Worm (Caenorhabditis elegans) whole organism, L1 larva: ENCODE data around the gene F56C9.10.

ENCODE experiments used
- C04F5.9 ChIP-seq: sonication (generic microtip); optimal IDR thresholded peaks from 2 replicates; lab custom pipeline; 2016; ENCODE audit warnings: missing genetic modification characterization, missing compliant biosample characterization
- C16A3.4 ChIP-seq: fragments of 150-350 bp; optimal IDR thresholded peaks from 2 replicates; lab custom pipeline; 2014; ENCODE audit warnings: missing biosample characterization, missing genetic modification characterization
- Y116A8C.19 ChIP-seq: sonication (generic microtip); optimal IDR thresholded peaks from 2 replicates; lab custom pipeline; 2016; ENCODE audit warnings: missing compliant biosample characterization, missing genetic modification characterization, borderline replicate concordance
- alr-1 ChIP-seq: fragments of 200-800 bp; sonication (Bioruptor generic); optimal IDR thresholded peaks from 2 replicates; lab custom pipeline; 2018; ENCODE audit warnings: borderline replicate concordance, mild to moderate bottlenecking, missing genetic modification characterization, missing compliant biosample characterization
- blmp-1 ChIP-seq: fragments of 150-350 bp; optimal IDR thresholded peaks from 2 replicates; lab custom pipeline; 2014; ENCODE audit warnings: missing biosample characterization, missing genetic modification characterization
- ceh-8 ChIP-seq: fragments of 200-800 bp; sonication (Bioruptor generic); optimal IDR thresholded peaks from 2 replicates; lab custom pipeline; 2018; ENCODE audit warnings: mild to moderate bottlenecking, missing genetic modification characterization, moderate library complexity, missing compliant biosample characterization
- ceh-90 ChIP-seq: sonication (generic microtip); optimal IDR thresholded peaks from 2 replicates; lab custom pipeline; 2016; ENCODE audit warnings: missing genetic modification characterization, missing compliant biosample characterization
- dpl-1 ChIP-seq, 3 experiments: fragments of 150-350 bp in 2 of 3; sonication (generic microtip) in 1 of 3; optimal IDR thresholded peaks; 2 replicates each; lab custom pipeline; 2014 to 2017; ENCODE audit warnings: missing biosample characterization in 3 of 3, missing genetic modification characterization in 3 of 3, missing genetic modification reagents in 3 of 3
- dsc-1 ChIP-seq: sonication (generic microtip); optimal IDR thresholded peaks from 2 replicates; lab custom pipeline; 2016; ENCODE audit warnings: mild to moderate bottlenecking, missing genetic modification characterization, missing compliant biosample characterization
- efl-1 ChIP-seq, 4 experiments: fragments of 150-350 bp; optimal IDR thresholded peaks in 3 of 4; peaks in 1 of 4; 1 replicate in 1 of 4; 2 replicates in 3 of 4; lab custom pipeline; 2014; ENCODE audit warnings: missing biosample characterization in 2 of 4, missing genetic modification characterization in 2 of 4, missing genetic modification reagents in 2 of 4
- egl-13 ChIP-seq: sonication (generic microtip); optimal IDR thresholded peaks from 2 replicates; lab custom pipeline; 2016; ENCODE audit warnings: missing genotype, missing genetic modification reagents, missing genetic modification characterization, missing compliant biosample characterization
- elt-3 ChIP-seq, 6 experiments: fragments of 150-350 bp in 1 of 6; sonication (generic microtip); optimal IDR thresholded peaks; 2 replicates each; lab custom pipeline; 2017 to 2018; ENCODE audit warnings: missing biosample characterization in 6 of 6, missing genetic modification characterization in 6 of 6, inconsistent platforms in 1 of 6
- ets-5 ChIP-seq: fragments of 200-800 bp; sonication (Bioruptor generic); IDR thresholded peaks from 2 replicates; pipeline ENCODE4 v1.3.6; 2022; ENCODE audit warnings: missing genetic modification characterization, missing compliant biosample characterization
- fkh-10 ChIP-seq: sonication (generic microtip); optimal IDR thresholded peaks from 2 replicates; lab custom pipeline; 2017; ENCODE audit warnings: missing biosample characterization, missing genetic modification reagents, missing genetic modification characterization
- grh-1 ChIP-seq: fragments of 200-800 bp; sonication (Bioruptor generic); IDR thresholded peaks from 2 replicates; pipeline ENCODE4 v1.3.6; 2022; ENCODE audit warnings: missing genetic modification reagents, missing genetic modification characterization, missing compliant biosample characterization
- hlh-17 ChIP-seq: fragments of 200-800 bp; sonication (Bioruptor generic); optimal IDR thresholded peaks from 2 replicates; lab custom pipeline; 2018; ENCODE audit warnings: missing genetic modification characterization, mild to moderate bottlenecking, missing compliant biosample characterization, moderate library complexity, borderline replicate concordance
- lin-14 ChIP-seq: fragments of 200-800 bp; sonication (Bioruptor generic); optimal IDR thresholded peaks from 2 replicates; lab custom pipeline; 2018; ENCODE audit warnings: mild to moderate bottlenecking, missing genetic modification characterization, moderate library complexity, missing compliant biosample characterization
- lin-15B ChIP-seq: fragments of 150-350 bp; sonication (generic microtip); optimal IDR thresholded peaks from 3 replicates; lab custom pipeline; 2014; ENCODE audit warnings: missing biosample characterization, missing genetic modification characterization
- lin-35 ChIP-seq, 2 experiments: fragments of 150-350 bp; optimal IDR thresholded peaks; 2 replicates each; lab custom pipeline; 2014; ENCODE audit warnings: missing biosample characterization in 2 of 2, missing genetic modification characterization in 2 of 2, missing genetic modification reagents in 2 of 2
- lin-39 ChIP-seq: fragments of 150-350 bp; optimal IDR thresholded peaks from 2 replicates; lab custom pipeline; 2014; ENCODE audit warnings: missing biosample characterization, missing genetic modification reagents, missing genetic modification characterization
- lir-3 ChIP-seq: sonication (generic microtip); optimal IDR thresholded peaks from 2 replicates; lab custom pipeline; 2016; ENCODE audit warnings: mild to moderate bottlenecking, missing genetic modification characterization, moderate library complexity, missing compliant biosample characterization; ENCODE audit not compliant: poor library complexity
- lsy-2 ChIP-seq, 2 experiments: fragments of 150-350 bp; optimal IDR thresholded peaks; 2 replicates each; lab custom pipeline; 2014; ENCODE audit warnings: missing biosample characterization in 2 of 2, missing genetic modification characterization in 2 of 2
- mep-1 ChIP-seq: fragments of 150-350 bp; optimal IDR thresholded peaks from 2 replicates; lab custom pipeline; 2014; ENCODE audit warnings: missing biosample characterization, missing genetic modification characterization
- nhr-12 ChIP-seq: sonication (generic microtip); optimal IDR thresholded peaks from 2 replicates; lab custom pipeline; 2017; ENCODE audit warnings: missing biosample characterization, missing genetic modification characterization
- nhr-19 ChIP-seq: fragments of 200-800 bp; sonication (Bioruptor generic); conservative IDR thresholded peaks from 2 replicates; pipeline ENCODE4 v1.3.6; 2022; ENCODE audit warnings: missing genetic modification characterization, missing compliant biosample characterization
- nhr-71 ChIP-seq: sonication (generic microtip); optimal IDR thresholded peaks from 2 replicates; lab custom pipeline; 2016; ENCODE audit warnings: mild to moderate bottlenecking, missing genetic modification characterization, moderate library complexity, missing compliant biosample characterization
- nhr-76 ChIP-seq: sonication (generic microtip); optimal IDR thresholded peaks from 2 replicates; lab custom pipeline; 2017; ENCODE audit warnings: missing biosample characterization, missing genetic modification characterization
- pag-3 ChIP-seq: sonication (generic microtip); optimal IDR thresholded peaks from 2 replicates; lab custom pipeline; 2017; ENCODE audit warnings: missing genetic modification characterization, mild to moderate bottlenecking, missing compliant biosample characterization, antibody characterized with exemption, borderline replicate concordance; ENCODE audit not compliant: insufficient read depth
- pqm-1 ChIP-seq: sonication (generic microtip); optimal IDR thresholded peaks from 3 replicates; lab custom pipeline; 2017; ENCODE audit warnings: missing biosample characterization, missing genetic modification characterization
- rnt-1 ChIP-seq: sonication (generic microtip); optimal IDR thresholded peaks from 2 replicates; lab custom pipeline; 2016; ENCODE audit warnings: mild to moderate bottlenecking, missing genetic modification characterization, moderate library complexity, missing compliant biosample characterization
- skn-1 ChIP-seq: fragments of 150-350 bp; optimal IDR thresholded peaks from 2 replicates; lab custom pipeline; 2014; ENCODE audit warnings: missing biosample characterization, missing genetic modification characterization
- snu-23 ChIP-seq: sonication (generic microtip); optimal IDR thresholded peaks from 2 replicates; lab custom pipeline; 2016; ENCODE audit warnings: missing genetic modification characterization, missing compliant biosample characterization
- sox-4 ChIP-seq: sonication (generic microtip); optimal IDR thresholded peaks from 2 replicates; lab custom pipeline; 2016; ENCODE audit warnings: missing genetic modification characterization, missing compliant biosample characterization
- sptf-1 ChIP-seq: fragments of 150-350 bp; optimal IDR thresholded peaks from 2 replicates; lab custom pipeline; 2014; ENCODE audit warnings: missing biosample characterization, missing genetic modification characterization
- swsn-7 ChIP-seq: sonication (generic microtip); optimal IDR thresholded peaks from 2 replicates; lab custom pipeline; 2016; ENCODE audit warnings: missing genetic modification characterization, missing compliant biosample characterization
- unc-62 ChIP-seq: fragments of 150-350 bp; optimal IDR thresholded peaks from 2 replicates; lab custom pipeline; 2014; ENCODE audit warnings: missing biosample characterization, missing genetic modification reagents, missing genetic modification characterization
- zip-4 ChIP-seq: fragments of 200-800 bp; sonication (Bioruptor generic); optimal IDR thresholded peaks from 2 replicates; lab custom pipeline; 2018; ENCODE audit warnings: mild to moderate bottlenecking, missing genetic modification characterization, moderate library complexity, missing compliant biosample characterization
- ztf-11 ChIP-seq, 2 experiments: sonication (generic microtip); optimal IDR thresholded peaks; 2 replicates each; lab custom pipeline; 2016 to 2017; ENCODE audit warnings: missing genetic modification characterization in 2 of 2, missing biosample characterization in 1 of 2, missing compliant biosample characterization in 1 of 2

The F56C9.10 gene

ce11 chrIII:7292569-7292968 is 42.5 kb downstream of the F56C9.10 start:
- TF ChIP-seq snu-23 (GFP tag; lab: Kevin White, UChicago): peak; percentile 10
- TF ChIP-seq nhr-76 (tag; lab: Kevin White, UChicago): no peak
- TF ChIP-seq nhr-71 (tag; lab: Kevin White, UChicago): no peak
- TF ChIP-seq sptf-1 (tag; lab: Kevin White, UChicago): no peak
- no peak for TF ChIP-seq grh-1
- TF ChIP-seq zip-4 (GFP tag; lab: Kevin White, UChicago): no peak
- no peak for TF ChIP-seq ztf-11 (tag; optimal IDR thresholded peaks at IDR 0.05; lab: Kevin White, UChicago)
- TF ChIP-seq ceh-90 (tag; lab: Kevin White, UChicago): no peak
- peak; percentile 98 for TF ChIP-seq blmp-1 (tag; lab: Kevin White, UChicago)
- TF ChIP-seq nhr-19 (GFP tag; lab: Robert Waterston, UW): no peak
- no peak for TF ChIP-seq elt-3 (tag; optimal IDR thresholded peaks at IDR 0.05; lab: Kevin White, UChicago)
- TF ChIP-seq C16A3.4 (tag; lab: Kevin White, UChicago): peak; percentile 22
- TF ChIP-seq skn-1 (tag; lab: Kevin White, UChicago): peak; percentile 49
- no peak for TF ChIP-seq fkh-10 (GFP tag; lab: Kevin White, UChicago)
- peak; percentile 4 for TF ChIP-seq rnt-1 (tag; lab: Kevin White, UChicago)
- TF ChIP-seq C04F5.9 (tag; lab: Kevin White, UChicago): no peak
- no peak for TF ChIP-seq hlh-17 (GFP tag; lab: Kevin White, UChicago)
- peak in 1 of 3 experiments; percentile 32 for TF ChIP-seq dpl-1 (GFP tag; optimal IDR thresholded peaks at IDR 0.05; lab: Kevin White, UChicago)
- peak; percentile 22 to 33 for TF ChIP-seq lin-35 (GFP tag; optimal IDR thresholded peaks at IDR 0.05; lab: Kevin White, UChicago)
- no peak for TF ChIP-seq sox-4
- TF ChIP-seq swsn-7: no peak
- TF ChIP-seq lin-14 (GFP tag; lab: Kevin White, UChicago): peak; percentile 61
- peak; percentile 69 for TF ChIP-seq mep-1 (tag; lab: Kevin White, UChicago)
- no peak for TF ChIP-seq lin-39 (tag; lab: Kevin White, UChicago)
- peak in 1 of 2 experiments; percentile 28 for TF ChIP-seq lsy-2 (tag; optimal IDR thresholded peaks at IDR 0.05; lab: Kevin White, UChicago)
- TF ChIP-seq efl-1 (optimal IDR thresholded peaks at IDR 0.05; lab: Kevin White, UChicago): peak in 1 of 2 experiments; percentile 5
- no peak for TF ChIP-seq efl-1 (GFP tag; optimal IDR thresholded peaks at IDR 0.05 in 1 of 2; lab: Kevin White, UChicago)
- TF ChIP-seq nhr-12 (tag; lab: Kevin White, UChicago): no peak
- TF ChIP-seq unc-62 (GFP tag; lab: Kevin White, UChicago): no peak
- no peak for TF ChIP-seq pqm-1 (tag; lab: Kevin White, UChicago)
- no peak for TF ChIP-seq lir-3 (tag; lab: Kevin White, UChicago)

- TF ChIP-seq nhr-71 (tag; lab: Kevin White, UChicago) (peak; percentile 16), blmp-1 (tag; lab: Kevin White, UChicago) (peak; percentile 17), lin-14 (GFP tag; lab: Kevin White, UChicago) (peak; percentile 51), zip-4 (GFP tag; lab: Kevin White, UChicago) (no peak), pag-3 (tag; lab: Kevin White, UChicago) (no peak), snu-23 (GFP tag; lab: Kevin White, UChicago) (peak; percentile 9), lsy-2 (tag; optimal IDR thresholded peaks at IDR 0.05; lab: Kevin White, UChicago) (peak in 1 of 2 experiments; percentile 4), dsc-1 (tag; lab: Kevin White, UChicago) (peak; percentile 12), ets-5 (GFP tag; lab: Robert Waterston, UW) (no peak), Y116A8C.19 (tag; lab: Kevin White, UChicago) (no peak), alr-1 (no peak), lin-15B (tag; lab: Kevin White, UChicago) (no peak), ceh-8 (GFP tag; lab: Kevin White, UChicago) (no peak), egl-13 (no peak)
Measured at ce11 chrIII:7291216-7291615, 43.9 kb downstream of the F56C9.10 start.
